Worm (Caenorhabditis elegans) whole organism, L4/young adult: Measurements from ENCODE around the gene ets-10.

Source experiments
- W03F9.2 ChIP-seq: fragments of 150-350 bp; optimal IDR thresholded peaks from 2 replicates; lab custom pipeline; 2014; ENCODE audit warnings: missing biosample characterization, missing genetic modification characterization
- dao-5 ChIP-seq: sonication (generic microtip); optimal IDR thresholded peaks from 2 replicates; lab custom pipeline; 2016; ENCODE audit warnings: missing genotype, missing genetic modification characterization, moderate library complexity, missing compliant biosample characterization
- him-1 ChIP-seq: sonication (generic microtip); optimal IDR thresholded peaks from 2 replicates; lab custom pipeline; 2016; ENCODE audit warnings: missing genotype, missing genetic modification reagents, missing genetic modification characterization, missing compliant biosample characterization

DNA sequence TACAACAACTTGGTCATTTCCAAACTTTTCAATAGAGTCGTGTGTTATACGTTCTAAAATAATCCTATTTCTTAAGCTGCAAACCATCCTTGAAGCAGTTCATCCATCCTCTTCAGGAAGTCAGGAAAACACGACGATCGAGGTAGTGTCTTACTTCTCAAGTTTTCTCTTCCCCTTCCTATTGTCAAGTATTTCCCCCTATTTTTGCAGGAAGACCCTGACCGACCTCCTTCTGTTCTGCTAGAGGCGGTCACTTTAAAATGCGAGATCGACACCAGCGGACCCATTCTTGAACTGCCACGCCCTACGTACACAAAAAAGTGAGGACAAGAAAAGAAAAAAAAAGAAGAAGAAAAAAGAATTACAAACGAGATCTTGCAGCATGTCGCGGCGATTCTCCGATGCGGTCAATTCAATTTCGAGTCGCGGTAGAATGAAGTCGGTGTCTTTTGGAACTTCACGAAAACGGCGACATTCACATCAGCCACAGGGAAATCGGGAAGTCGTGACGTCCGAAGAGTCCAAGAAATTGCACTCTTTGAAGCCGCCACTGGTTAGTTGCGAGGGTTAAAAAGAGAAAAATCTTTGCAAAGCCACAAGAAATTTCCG, 39.0 kb downstream of the ets-10 start:
- TF ChIP-seq him-1 (no peak), W03F9.2 (tag; lab: Kevin White, UChicago) (no peak), dao-5 (tag; lab: Kevin White, UChicago) (no peak)
